Worm (Caenorhabditis elegans) whole organism, L2 larva: Measurements from ENCODE around the gene mgl-3.
"Not testable (repeated sequence)": the region's sequence is repeated elsewhere in the genome, so short reads cannot be mapped to it uniquely, and the experiment has no call there.

ENCODE experiments used
- C34F6.9 ChIP-seq: fragments of 150-350 bp; optimal IDR thresholded peaks from 2 replicates; lab custom pipeline; 2014; ENCODE audit warnings: missing biosample characterization, missing genetic modification characterization
- F13H6.1 ChIP-seq: sonication (generic microtip); optimal IDR thresholded peaks from 2 replicates; lab custom pipeline; 2016; ENCODE audit warnings: missing genetic modification characterization, missing compliant biosample characterization
- Y55F3AM.14 ChIP-seq: fragments of 200-800 bp; sonication (Bioruptor generic); optimal IDR thresholded peaks from 2 replicates; lab custom pipeline; 2018; ENCODE audit warnings: mild to moderate bottlenecking, missing genetic modification characterization, missing compliant biosample characterization
- ZK546.5 ChIP-seq: sonication (generic microtip); optimal IDR thresholded peaks from 2 replicates; lab custom pipeline; 2017; ENCODE audit warnings: missing biosample characterization, missing genetic modification characterization
- alr-1 ChIP-seq: fragments of 150-350 bp; optimal IDR thresholded peaks from 2 replicates; lab custom pipeline; 2014; ENCODE audit warnings: missing biosample characterization, missing genetic modification characterization
- ama-1 ChIP-seq: fragments of 150-350 bp; optimal IDR thresholded peaks from 2 replicates; lab custom pipeline; 2018; ENCODE audit warnings: inconsistent platforms
- blmp-1 ChIP-seq: sonication (generic microtip); optimal IDR thresholded peaks from 2 replicates; lab custom pipeline; 2017; ENCODE audit warnings: missing genetic modification characterization, mild to moderate bottlenecking, missing compliant biosample characterization, antibody characterized with exemption, moderate library complexity; ENCODE audit not compliant: insufficient read depth
- ceh-82 ChIP-seq: fragments of 150-350 bp; optimal IDR thresholded peaks from 2 replicates; lab custom pipeline; 2014; ENCODE audit warnings: missing biosample characterization, missing genetic modification characterization
- crh-2 ChIP-seq: sonication (generic microtip); optimal IDR thresholded peaks from 2 replicates; lab custom pipeline; 2017; ENCODE audit warnings: missing biosample characterization, missing genetic modification characterization
- dmd-4 ChIP-seq: sonication (generic microtip); optimal IDR thresholded peaks from 2 replicates; lab custom pipeline; 2017; ENCODE audit warnings: missing biosample characterization, missing genetic modification characterization
- egl-27 ChIP-seq: sonication (generic microtip); optimal IDR thresholded peaks from 3 replicates; lab custom pipeline; 2017; ENCODE audit warnings: missing biosample characterization, missing genetic modification reagents, missing genetic modification characterization
- elt-3 ChIP-seq: sonication (generic microtip); optimal IDR thresholded peaks from 2 replicates; lab custom pipeline; 2017; ENCODE audit warnings: missing biosample characterization, missing genetic modification characterization
- fos-1 ChIP-seq: fragments of 150-350 bp; optimal IDR thresholded peaks from 2 replicates; lab custom pipeline; 2014; ENCODE audit warnings: missing biosample characterization, missing genetic modification characterization
- gmeb-1 ChIP-seq: fragments of 150-350 bp; optimal IDR thresholded peaks from 2 replicates; lab custom pipeline; 2014; ENCODE audit warnings: missing biosample characterization, missing genetic modification characterization
- lin-11 ChIP-seq: fragments of 150-350 bp; sonication (generic microtip); optimal IDR thresholded peaks from 2 replicates; lab custom pipeline; 2014; ENCODE audit warnings: missing biosample characterization, missing genetic modification characterization, inconsistent platforms, mixed read lengths
- lin-39 ChIP-seq: fragments of 150-350 bp; optimal IDR thresholded peaks from 2 replicates; lab custom pipeline; 2014; ENCODE audit warnings: missing biosample characterization, missing genetic modification reagents, missing genetic modification characterization
- lsy-2 ChIP-seq, 2 experiments: fragments of 150-350 bp in 1 of 2; sonication (generic microtip) in 1 of 2; optimal IDR thresholded peaks; 2 replicates each; lab custom pipeline; 2014 to 2017; ENCODE audit warnings: missing biosample characterization in 2 of 2, missing genetic modification characterization in 2 of 2
- mbf-1 ChIP-seq: sonication (generic microtip); optimal IDR thresholded peaks from 2 replicates; lab custom pipeline; 2017; ENCODE audit warnings: missing biosample characterization, missing genetic modification characterization
- nhr-10 ChIP-seq: sonication (generic microtip); optimal IDR thresholded peaks from 2 replicates; lab custom pipeline; 2017; ENCODE audit warnings: missing biosample characterization, missing genetic modification characterization
- nhr-12 ChIP-seq: fragments of 150-350 bp; optimal IDR thresholded peaks from 2 replicates; lab custom pipeline; 2014; ENCODE audit warnings: missing biosample characterization, missing genetic modification characterization
- nhr-129 ChIP-seq: fragments of 150-350 bp; optimal IDR thresholded peaks from 2 replicates; lab custom pipeline; 2014; ENCODE audit warnings: missing biosample characterization, missing genetic modification characterization
- nhr-237 ChIP-seq: fragments of 150-350 bp; optimal IDR thresholded peaks from 2 replicates; lab custom pipeline; 2014; ENCODE audit warnings: missing biosample characterization, missing genetic modification characterization
- nhr-6 ChIP-seq: fragments of 150-350 bp; optimal IDR thresholded peaks from 2 replicates; lab custom pipeline; 2014; ENCODE audit warnings: missing biosample characterization, missing genetic modification characterization
- nhr-77 ChIP-seq: fragments of 150-350 bp; optimal IDR thresholded peaks from 2 replicates; lab custom pipeline; 2014; ENCODE audit warnings: missing biosample characterization, missing genetic modification characterization
- peb-1 ChIP-seq: fragments of 150-350 bp; optimal IDR thresholded peaks from 2 replicates; lab custom pipeline; 2014; ENCODE audit warnings: missing biosample characterization, missing genetic modification characterization
- sem-4 ChIP-seq: fragments of 150-350 bp; optimal IDR thresholded peaks from 2 replicates; lab custom pipeline; 2014; ENCODE audit warnings: missing biosample characterization, missing genetic modification reagents, missing genetic modification characterization
- skn-1 ChIP-seq: sonication (generic microtip); optimal IDR thresholded peaks from 2 replicates; lab custom pipeline; 2017; ENCODE audit warnings: missing biosample characterization, missing genetic modification characterization
- sma-3 ChIP-seq: sonication (generic microtip); optimal IDR thresholded peaks from 2 replicates; lab custom pipeline; 2016; ENCODE audit warnings: missing genetic modification reagents, missing genetic modification characterization, missing compliant biosample characterization
- sma-9 ChIP-seq, 2 experiments: fragments of 150-350 bp in 1 of 2; sonication (generic microtip) in 1 of 2; optimal IDR thresholded peaks; 2 replicates each; lab custom pipeline; 2014 to 2016; ENCODE audit warnings: missing genetic modification characterization in 2 of 2, mild to moderate bottlenecking in 1 of 2, missing biosample characterization in 1 of 2, missing compliant biosample characterization in 1 of 2, missing genetic modification reagents in 1 of 2, moderate library complexity in 1 of 2
- snpc-4 ChIP-seq: fragments of 150-350 bp; optimal IDR thresholded peaks from 2 replicates; lab custom pipeline; 2014; ENCODE audit warnings: missing biosample characterization, missing genetic modification characterization
- unc-39 ChIP-seq: fragments of 150-350 bp; optimal IDR thresholded peaks from 2 replicates; lab custom pipeline; 2014; ENCODE audit warnings: missing biosample characterization, missing genetic modification characterization
- unc-55 ChIP-seq: fragments of 150-350 bp; sonication (generic microtip); optimal IDR thresholded peaks from 3 replicates; lab custom pipeline; 2014; ENCODE audit warnings: missing biosample characterization, missing genetic modification reagents, missing genetic modification characterization
- unc-62 ChIP-seq: fragments of 150-350 bp; optimal IDR thresholded peaks from 2 replicates; lab custom pipeline; 2014; ENCODE audit warnings: missing biosample characterization, missing genetic modification reagents, missing genetic modification characterization
- zag-1 ChIP-seq: fragments of 150-350 bp; optimal IDR thresholded peaks from 2 replicates; lab custom pipeline; 2014; ENCODE audit warnings: missing biosample characterization, missing genetic modification characterization
- ztf-4 ChIP-seq: fragments of 150-350 bp; optimal IDR thresholded peaks from 2 replicates; lab custom pipeline; 2014; ENCODE audit warnings: missing biosample characterization, missing genetic modification characterization

Gene mgl-3

ce11 chrIV:5455999-5456398 lies 17.2 kb downstream of the mgl-3 start, which contains the start of gene Y4C6A.3:
Gene Y4C6A.3 (minus strand): TSS chrIV:5456099.
- not testable (repeated sequence) for TF ChIP-seq lsy-2 (tag; optimal IDR thresholded peaks at IDR 0.05; lab: Kevin White, UChicago); egl-27; ztf-4 (tag; lab: Kevin White, UChicago)

- TF ChIP-seq sma-3 (GFP tag; lab: Kevin White, UChicago) = no peak
- TF ChIP-seq ztf-4 (tag; lab: Kevin White, UChicago) = no peak
- TF ChIP-seq alr-1 (tag; lab: Kevin White, UChicago) = no peak
- TF ChIP-seq nhr-237 = no peak
- no peak for TF ChIP-seq crh-2 (tag; lab: Kevin White, UChicago)
- TF ChIP-seq dmd-4 = no peak
- no peak for TF ChIP-seq nhr-10 (tag; lab: Kevin White, UChicago)
- no peak for TF ChIP-seq Y55F3AM.14 (GFP tag; lab: Kevin White, UChicago)
These were observed 24.0 kb downstream of the mgl-3 start for ce11 chrIV:5462820-5463219.

ce11 chrIV:5464403-5464802 lies 25.6 kb downstream of the mgl-3 start, which contains the start of gene Y52D5A.2:
Gene Y52D5A.2 (minus strand): TSS chrIV:5464503.
- TF ChIP-seq lsy-2 (tag; optimal IDR thresholded peaks at IDR 0.05; lab: Kevin White, UChicago); unc-62 (GFP tag; lab: Kevin White, UChicago); nhr-10 (tag; lab: Kevin White, UChicago): not testable (repeated sequence)

- TF ChIP-seq fos-1 (tag; lab: Kevin White, UChicago) = no peak
- TF ChIP-seq sma-3 (GFP tag; lab: Kevin White, UChicago) = no peak
These were observed 30.9 kb downstream of the mgl-3 start, which contains the start of gene rme-2 for ce11 chrIV:5469739-5470138. Gene rme-2 (plus strand): TSS chrIV:5470026.

ce11 chrIV:5473098-5473497 lies 34.3 kb downstream of the mgl-3 start:
- TF ChIP-seq zag-1 = no peak
- no peak for TF ChIP-seq ZK546.5 (tag; lab: Kevin White, UChicago)
- TF ChIP-seq mbf-1 (tag; lab: Kevin White, UChicago) = no peak
- no peak for TF ChIP-seq lsy-2 (tag; optimal IDR thresholded peaks at IDR 0.05; lab: Kevin White, UChicago)
- TF ChIP-seq sma-9 (GFP tag; optimal IDR thresholded peaks at IDR 0.05; lab: Kevin White, UChicago) = no peak
- no peak for TF ChIP-seq sma-9 (tag; optimal IDR thresholded peaks at IDR 0.05; lab: Kevin White, UChicago)
- no peak for TF ChIP-seq gmeb-1 (tag; lab: Kevin White, UChicago)
- TF ChIP-seq unc-55 (GFP tag; lab: Kevin White, UChicago) = no peak

- TF ChIP-seq nhr-12 = no peak
- no peak for TF ChIP-seq sma-9 (GFP tag; optimal IDR thresholded peaks at IDR 0.05; lab: Kevin White, UChicago)
- TF ChIP-seq sma-9 (tag; optimal IDR thresholded peaks at IDR 0.05; lab: Kevin White, UChicago) = no peak
- no peak for TF ChIP-seq ZK546.5 (tag; lab: Kevin White, UChicago)
- TF ChIP-seq zag-1 = no peak
- TF ChIP-seq gmeb-1 (tag; lab: Kevin White, UChicago) = no peak
- no peak for TF ChIP-seq nhr-10 (tag; lab: Kevin White, UChicago)
- TF ChIP-seq unc-62 (GFP tag; lab: Kevin White, UChicago) = no peak
- no peak for TF ChIP-seq lin-11
- TF ChIP-seq C34F6.9 (tag; lab: Kevin White, UChicago) = no peak
- TF ChIP-seq lin-39 = no peak
- TF ChIP-seq blmp-1 (tag; lab: Kevin White, UChicago) = no peak
- no peak for TF ChIP-seq F13H6.1 (tag; lab: Kevin White, UChicago)
- no peak for TF ChIP-seq Y55F3AM.14 (GFP tag; lab: Kevin White, UChicago)
- no peak for TF ChIP-seq unc-39
- TF ChIP-seq lsy-2 (tag; optimal IDR thresholded peaks at IDR 0.05; lab: Kevin White, UChicago) = no peak
- no peak for TF ChIP-seq ama-1
These were observed 37.7 kb downstream of the mgl-3 start, which contains the start of gene T11F8.4 for ce11 chrIV:5476468-5476867. Gene T11F8.4 (minus strand): TSS chrIV:5476568.

- TF ChIP-seq C34F6.9 (tag; lab: Kevin White, UChicago) (no peak), ceh-82 (tag; lab: Kevin White, UChicago) (no peak), skn-1 (tag; lab: Kevin White, UChicago) (no peak), lsy-2 (tag; optimal IDR thresholded peaks at IDR 0.05; lab: Kevin White, UChicago) (no peak), nhr-6 (tag; lab: Kevin White, UChicago) (no peak), egl-27 (no peak), unc-62 (GFP tag; lab: Kevin White, UChicago) (no peak), nhr-129 (tag; lab: Kevin White, UChicago) (no peak), nhr-77 (tag; lab: Kevin White, UChicago) (no peak), peb-1 (tag; lab: Kevin White, UChicago) (no peak), nhr-10 (tag; lab: Kevin White, UChicago) (no peak), ama-1 (no peak), nhr-12 (no peak), nhr-237 (no peak), elt-3 (tag; lab: Kevin White, UChicago) (no peak), sem-4 (no peak), snpc-4 (no peak), zag-1 (no peak)
These were observed 40.5 kb downstream of the mgl-3 start, which contains the start of gene T11F8.1 for ce11 chrIV:5479289-5479688. Gene T11F8.1 (plus strand): TSS chrIV:5479589.
